Fruit fly (Drosophila melanogaster): ENCODE measurements around the gene CG10163.

Gene CG10163

DNA sequence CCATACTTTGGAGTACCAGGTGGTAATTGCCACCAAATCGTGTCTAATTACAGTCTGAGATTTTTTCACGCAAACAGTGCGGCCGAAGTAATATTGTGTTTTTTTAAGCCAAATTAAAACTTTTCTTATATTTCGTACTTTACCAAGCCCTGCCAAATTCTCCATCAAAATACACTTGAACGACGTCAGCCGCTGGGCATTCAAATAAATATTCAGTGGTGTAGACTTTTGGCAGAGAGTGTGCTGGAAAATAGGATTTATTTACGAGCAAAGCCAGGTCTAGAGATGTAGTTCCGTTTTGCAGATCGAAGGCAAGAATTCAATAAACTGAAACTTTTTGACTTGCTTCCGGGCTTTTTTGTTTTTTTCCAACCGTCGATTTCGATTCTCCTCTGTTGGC, 38.1 kb upstream of the CG10163 start:
- TF ChIP-seq brk (GFP tag; optimal IDR thresholded peaks at IDR 0.05), result no peak
- no peak for TF ChIP-seq Mio (GFP tag; optimal IDR thresholded peaks at IDR 0.05)
- no peak for TF ChIP-seq Hr83 (GFP tag; optimal IDR thresholded peaks at IDR 0.05; ENCODE audit: poor library complexity, severe bottlenecking)
- no peak for TF ChIP-seq OdsH (GFP tag; optimal IDR thresholded peaks at IDR 0.05)
- TF ChIP-seq ey (GFP tag; optimal IDR thresholded peaks at IDR 0.05), result no peak
- TF ChIP-seq rgr (GFP tag; optimal IDR thresholded peaks at IDR 0.05), result no peak
- no peak for TF ChIP-seq Myc (optimal IDR thresholded peaks at IDR 0.05)
- no peak for TF ChIP-seq jim (GFP tag; optimal IDR thresholded peaks at IDR 0.05)
- TF ChIP-seq CG9705 (GFP tag; optimal IDR thresholded peaks at IDR 0.05), result no peak
- TF ChIP-seq pan (optimal IDR thresholded peaks at IDR 0.05), result no peak
- no peak for TF ChIP-seq lola (GFP tag; optimal IDR thresholded peaks at IDR 0.05)

DNA sequence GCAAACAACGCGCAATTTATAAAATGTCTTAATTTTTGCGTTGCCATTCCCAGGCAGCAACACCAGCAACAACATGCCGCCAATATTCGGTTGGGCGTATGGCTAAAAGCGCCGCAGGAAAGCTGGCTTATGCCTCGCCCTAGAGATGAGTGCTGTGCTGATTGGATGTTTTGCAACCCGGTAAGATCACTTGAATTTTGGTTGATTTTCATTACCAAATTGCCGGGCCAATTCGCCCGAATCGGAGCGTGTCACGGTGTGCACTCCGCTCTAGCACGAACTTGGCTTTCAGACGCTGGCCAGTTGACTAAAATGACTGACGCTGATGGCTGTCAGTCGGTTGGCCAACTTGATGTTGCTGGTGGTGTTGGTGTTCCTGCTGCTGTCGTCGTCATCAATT, 26.9 kb upstream of the CG10163 start:
- peak; percentile 64 for TF ChIP-seq fru (GFP tag; optimal IDR thresholded peaks at IDR 0.05)
- peak; percentile 60 for TF ChIP-seq OdsH (GFP tag; optimal IDR thresholded peaks at IDR 0.05)
- no peak for TF ChIP-seq Vsx2 (GFP tag; optimal IDR thresholded peaks at IDR 0.05; ENCODE audit: partially characterized antibody)
- peak; percentile 61 for TF ChIP-seq ey (GFP tag; optimal IDR thresholded peaks at IDR 0.05)
- peak; percentile 55 for TF ChIP-seq Sp1 (GFP tag; optimal IDR thresholded peaks at IDR 0.05)
- no peak for TF ChIP-seq dl (GFP tag; optimal IDR thresholded peaks at IDR 0.05; ENCODE audit: insufficient read depth in 1 of 2, partially characterized antibody in 2 of 2)
- no peak for TF ChIP-seq Hr83 (GFP tag; optimal IDR thresholded peaks at IDR 0.05; ENCODE audit: poor library complexity, severe bottlenecking)
- peak; percentile 42 for TF ChIP-seq dmrt93B (GFP tag; optimal IDR thresholded peaks at IDR 0.05)
- no peak for TF ChIP-seq tai (GFP tag; optimal IDR thresholded peaks at IDR 0.05)
- no peak for TF ChIP-seq Hr78 (GFP tag; optimal IDR thresholded peaks at IDR 0.05)
- TF ChIP-seq usp (GFP tag; optimal IDR thresholded peaks at IDR 0.05), result no peak
- TF ChIP-seq br (GFP tag; optimal IDR thresholded peaks at IDR 0.05), result peak; percentile 63
- no peak for TF ChIP-seq Rel (GFP tag; optimal IDR thresholded peaks at IDR 0.05)
- TF ChIP-seq Rel (tag; optimal IDR thresholded peaks at IDR 0.05), result no peak
- TF ChIP-seq dsf (GFP tag; optimal IDR thresholded peaks at IDR 0.05; ENCODE audit: borderline replicate concordance), result no peak
- peak; percentile 73 for TF ChIP-seq h (GFP tag; optimal IDR thresholded peaks at IDR 0.05)
- no peak for TF ChIP-seq CrebA (GFP tag; optimal IDR thresholded peaks at IDR 0.05; ENCODE audit: borderline replicate concordance)
- peak; percentile 30 for TF ChIP-seq brk (GFP tag; optimal IDR thresholded peaks at IDR 0.05)
- peak in 1 of 2 experiments; percentile 63 for TF ChIP-seq foxo (GFP tag; optimal IDR thresholded peaks at IDR 0.05)
- TF ChIP-seq jim (GFP tag; optimal IDR thresholded peaks at IDR 0.05), result no peak
- no peak for TF ChIP-seq Myc (optimal IDR thresholded peaks at IDR 0.05)
- TF ChIP-seq N (GFP tag; optimal IDR thresholded peaks at IDR 0.05), result no peak
- TF ChIP-seq Dfd (GFP tag; optimal IDR thresholded peaks at IDR 0.05), result no peak
- no peak for TF ChIP-seq sv (GFP tag; optimal IDR thresholded peaks at IDR 0.05)
- peak; percentile 46 for TF ChIP-seq psq (GFP tag; optimal IDR thresholded peaks at IDR 0.05)
- no peak for TF ChIP-seq Mio (GFP tag; optimal IDR thresholded peaks at IDR 0.05)
- peak; percentile 69 for TF ChIP-seq HLH106 (tag; optimal IDR thresholded peaks at IDR 0.05)
- TF ChIP-seq lola (GFP tag; optimal IDR thresholded peaks at IDR 0.05), result no peak
- peak; percentile 50 for TF ChIP-seq Jra (GFP tag; optimal IDR thresholded peaks at IDR 0.05)
- peak; percentile 38 for TF ChIP-seq Hnf4 (GFP tag; optimal IDR thresholded peaks at IDR 0.05)
- TF ChIP-seq GATAd (GFP tag; optimal IDR thresholded peaks at IDR 0.05), result no peak
- TF ChIP-seq sage (GFP tag; optimal IDR thresholded peaks at IDR 0.05), result peak; percentile 12
- TF ChIP-seq woc (GFP tag; optimal IDR thresholded peaks at IDR 0.05), result peak; percentile 71
- no peak for TF ChIP-seq pan (optimal IDR thresholded peaks at IDR 0.05)
- TF ChIP-seq CG32264 (GFP tag; optimal IDR thresholded peaks at IDR 0.05), result no peak
- TF ChIP-seq rgr (GFP tag; optimal IDR thresholded peaks at IDR 0.05), result peak; percentile 54
- TF ChIP-seq Dif (GFP tag; optimal IDR thresholded peaks at IDR 0.05; ENCODE audit: partially characterized antibody), result no peak
- no peak for TF ChIP-seq Abd-B (GFP tag; optimal IDR thresholded peaks at IDR 0.05)
- TF ChIP-seq CG9705 (GFP tag; optimal IDR thresholded peaks at IDR 0.05), result peak; percentile 42

DNA sequence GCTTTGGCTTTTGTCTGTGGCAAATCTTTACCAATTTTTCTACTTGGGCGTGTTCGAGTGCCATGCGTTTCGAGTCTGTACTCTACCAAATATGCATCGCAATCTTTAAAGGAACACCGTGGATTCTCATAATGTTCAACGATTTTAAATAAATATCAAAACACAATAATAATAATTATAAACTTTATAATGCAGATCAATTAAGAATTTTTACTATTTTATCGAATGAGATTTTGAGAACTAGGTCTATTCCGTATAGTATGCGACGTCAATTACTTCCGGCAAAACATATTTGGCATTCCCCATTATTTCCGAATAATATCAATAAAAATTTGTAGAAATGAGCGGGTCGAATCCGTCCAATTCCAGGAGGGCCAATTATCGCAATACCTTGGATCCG, 16.9 kb upstream of the CG10163 start, which contains the start of gene CG43168:
CG43168 (plus strand) TSS at position 301 of the 400 bp plus-strand sequence.
- no peak for TF ChIP-seq h (GFP tag; optimal IDR thresholded peaks at IDR 0.05)
- TF ChIP-seq CG32264 (GFP tag; optimal IDR thresholded peaks at IDR 0.05), result no peak
- TF ChIP-seq HLH106 (tag; optimal IDR thresholded peaks at IDR 0.05), result no peak
- TF ChIP-seq brk (GFP tag; optimal IDR thresholded peaks at IDR 0.05), result no peak
- TF ChIP-seq rgr (GFP tag; optimal IDR thresholded peaks at IDR 0.05), result no peak
- TF ChIP-seq Sp1 (GFP tag; optimal IDR thresholded peaks at IDR 0.05), result no peak
- TF ChIP-seq foxo (GFP tag; optimal IDR thresholded peaks at IDR 0.05), result no peak
